Worm (Caenorhabditis elegans) whole organism, L4/young adult: Measurements from ENCODE around the gene Y39H10B.2.

ENCODE experiments used
- W03F9.2 ChIP-seq: fragments of 150-350 bp; optimal IDR thresholded peaks from 2 replicates; lab custom pipeline; 2014; ENCODE audit warnings: missing biosample characterization, missing genetic modification characterization
- dao-5 ChIP-seq: sonication (generic microtip); optimal IDR thresholded peaks from 2 replicates; lab custom pipeline; 2016; ENCODE audit warnings: missing genotype, missing genetic modification characterization, moderate library complexity, missing compliant biosample characterization
- him-1 ChIP-seq: sonication (generic microtip); optimal IDR thresholded peaks from 2 replicates; lab custom pipeline; 2016; ENCODE audit warnings: missing genotype, missing genetic modification reagents, missing genetic modification characterization, missing compliant biosample characterization

ce11 chrV:3637086-3637485 lies 31.5 kb upstream of the Y39H10B.2 start, which contains the start of gene srx-41:
- TF ChIP-seq him-1, result no peak
- TF ChIP-seq W03F9.2 (tag; lab: Kevin White, UChicago), result no peak
- TF ChIP-seq dao-5 (tag; lab: Kevin White, UChicago), result no peak
